Worm (Caenorhabditis elegans): Measurements from ENCODE around the gene srh-34.

ce11 chrV:486684-487083, 40.2 kb upstream of the srh-34 start, which contains the start of gene nhr-211:
- TF ChIP-seq klf-2 (GFP tag; conservative IDR thresholded peaks at IDR 0.05) = no peak
- no peak for TF ChIP-seq flt-1 (GFP tag; IDR thresholded peaks at IDR 0.05)

All from whole organism, midembryonic.